Worm (Caenorhabditis elegans) whole organism, mixed stage, embryonic: ENCODE data around the gene hpo-8.

Experiments used
- M03D4.4 ChIP-seq: sonication (generic microtip); optimal IDR thresholded peaks from 2 replicates; lab custom pipeline; 2017; ENCODE audit warnings: mild to moderate bottlenecking, missing genetic modification characterization, missing compliant biosample characterization
- blmp-1 ChIP-seq: fragments of 150-350 bp; optimal IDR thresholded peaks from 2 replicates; lab custom pipeline; 2014; ENCODE audit warnings: missing biosample characterization, missing genetic modification characterization
- ceh-39 ChIP-seq: fragments of 150-350 bp; optimal IDR thresholded peaks from 2 replicates; lab custom pipeline; 2014; ENCODE audit warnings: missing biosample characterization, missing genetic modification characterization
- ceh-43 ChIP-seq: fragments of 200-800 bp; sonication (Bioruptor generic); optimal IDR thresholded peaks from 2 replicates; lab custom pipeline; 2018; ENCODE audit warnings: mild to moderate bottlenecking, missing genetic modification characterization, moderate library complexity, missing compliant biosample characterization
- ceh-83 ChIP-seq: fragments of 200-800 bp; sonication (Bioruptor generic); optimal IDR thresholded peaks from 2 replicates; lab custom pipeline; 2018; ENCODE audit warnings: mild to moderate bottlenecking, missing genetic modification characterization, missing compliant biosample characterization
- ces-1 ChIP-seq: fragments of 150-350 bp; optimal IDR thresholded peaks from 2 replicates; lab custom pipeline; 2014; ENCODE audit warnings: missing biosample characterization, missing genetic modification reagents, missing genetic modification characterization
- cnd-1 ChIP-seq: fragments of 200-800 bp; sonication (Bioruptor generic); optimal IDR thresholded peaks from 2 replicates; lab custom pipeline; 2018; ENCODE audit warnings: mild to moderate bottlenecking, missing genetic modification characterization, missing compliant biosample characterization
- drap-1 ChIP-seq: fragments of 200-800 bp; sonication (Bioruptor generic); optimal IDR thresholded peaks from 3 replicates; lab custom pipeline; 2018; ENCODE audit warnings: mild to moderate bottlenecking, missing genetic modification characterization, missing compliant biosample characterization
- elt-1 ChIP-seq: sonication (generic microtip); optimal IDR thresholded peaks from 2 replicates; lab custom pipeline; 2017; ENCODE audit warnings: missing genetic modification characterization, mild to moderate bottlenecking, missing compliant biosample characterization, antibody characterized with exemption, moderate library complexity, borderline replicate concordance; ENCODE audit not compliant: insufficient read depth
- elt-3 ChIP-seq: fragments of 150-350 bp; optimal IDR thresholded peaks from 2 replicates; lab custom pipeline; 2014; ENCODE audit warnings: missing biosample characterization, missing genetic modification characterization
- flh-1 ChIP-seq: fragments of 200-800 bp; sonication (Bioruptor generic); optimal IDR thresholded peaks from 2 replicates; lab custom pipeline; 2018; ENCODE audit warnings: mild to moderate bottlenecking, missing genetic modification characterization, moderate library complexity, missing compliant biosample characterization
- hlh-1 ChIP-seq: fragments of 150-350 bp; optimal IDR thresholded peaks from 2 replicates; lab custom pipeline; 2014; ENCODE audit warnings: missing biosample characterization, missing genetic modification reagents, missing genetic modification characterization
- lin-13 ChIP-seq: fragments of 150-350 bp; optimal IDR thresholded peaks from 2 replicates; lab custom pipeline; 2014; ENCODE audit warnings: missing biosample characterization, missing genetic modification characterization
- lin-32 ChIP-seq: fragments of 200-800 bp; sonication (Bioruptor generic); optimal IDR thresholded peaks from 2 replicates; lab custom pipeline; 2018; ENCODE audit warnings: mild to moderate bottlenecking, missing genetic modification characterization, missing compliant biosample characterization
- lsy-2 ChIP-seq: fragments of 150-350 bp; optimal IDR thresholded peaks from 2 replicates; lab custom pipeline; 2014; ENCODE audit warnings: missing biosample characterization, missing genetic modification characterization
- mab-5 ChIP-seq: fragments of 150-350 bp; optimal IDR thresholded peaks from 2 replicates; lab custom pipeline; 2014; ENCODE audit warnings: missing biosample characterization, missing genetic modification characterization
- mep-1 ChIP-seq: fragments of 150-350 bp; optimal IDR thresholded peaks from 2 replicates; lab custom pipeline; 2017; ENCODE audit warnings: missing biosample characterization, missing genetic modification reagents, missing genetic modification characterization, inconsistent platforms
- mls-2 ChIP-seq: sonication (generic microtip); optimal IDR thresholded peaks from 2 replicates; lab custom pipeline; 2016; ENCODE audit warnings: mild to moderate bottlenecking, missing genetic modification characterization, moderate library complexity, missing compliant biosample characterization
- nhr-12 ChIP-seq: fragments of 150-350 bp; optimal IDR thresholded peaks from 2 replicates; lab custom pipeline; 2014; ENCODE audit warnings: missing biosample characterization, missing genetic modification characterization
- nhr-2 ChIP-seq: fragments of 150-350 bp; optimal IDR thresholded peaks from 2 replicates; lab custom pipeline; 2014; ENCODE audit warnings: missing biosample characterization, missing genetic modification characterization
- nhr-237 ChIP-seq: fragments of 150-350 bp; optimal IDR thresholded peaks from 2 replicates; lab custom pipeline; 2014; ENCODE audit warnings: missing biosample characterization, missing genetic modification characterization
- nhr-28 ChIP-seq: fragments of 150-350 bp; optimal IDR thresholded peaks from 2 replicates; lab custom pipeline; 2014; ENCODE audit warnings: missing biosample characterization, missing genetic modification characterization
- nhr-76 ChIP-seq: sonication (generic microtip); optimal IDR thresholded peaks from 2 replicates; lab custom pipeline; 2017; ENCODE audit warnings: missing biosample characterization, missing genetic modification characterization
- pha-4 ChIP-seq: fragments of 150-350 bp; optimal IDR thresholded peaks from 2 replicates; lab custom pipeline; 2018; ENCODE audit warnings: missing biosample characterization, missing genetic modification reagents, missing genetic modification characterization
- sptf-1 ChIP-seq: sonication (generic microtip); optimal IDR thresholded peaks from 2 replicates; lab custom pipeline; 2017; ENCODE audit warnings: mild to moderate bottlenecking, missing genetic modification characterization, moderate library complexity, missing compliant biosample characterization
- tbx-8 ChIP-seq: fragments of 200-800 bp; sonication (Bioruptor generic); optimal IDR thresholded peaks from 2 replicates; lab custom pipeline; 2018; ENCODE audit warnings: mild to moderate bottlenecking, missing genetic modification characterization, moderate library complexity, missing compliant biosample characterization
- unc-120 ChIP-seq: sonication (generic microtip); optimal IDR thresholded peaks from 2 replicates; lab custom pipeline; 2017; ENCODE audit warnings: missing genetic modification characterization, missing compliant biosample characterization; ENCODE audit not compliant: poor library complexity, severe bottlenecking
- unc-39 ChIP-seq: fragments of 150-350 bp; optimal IDR thresholded peaks from 2 replicates; lab custom pipeline; 2014; ENCODE audit warnings: missing biosample characterization, missing genetic modification characterization
- unc-62 ChIP-seq: fragments of 150-350 bp; optimal IDR thresholded peaks from 2 replicates; lab custom pipeline; 2014; ENCODE audit warnings: missing biosample characterization, missing genetic modification reagents, missing genetic modification characterization
- zip-8 ChIP-seq: fragments of 150-350 bp; optimal IDR thresholded peaks from 2 replicates; lab custom pipeline; 2014; ENCODE audit warnings: missing biosample characterization, missing genetic modification characterization
- ztf-11 ChIP-seq: fragments of 150-350 bp; optimal IDR thresholded peaks from 2 replicates; lab custom pipeline; 2014; ENCODE audit warnings: missing biosample characterization, missing genetic modification characterization

hpo-8 gene

ce11 chrV:6828786-6829185, 10.3 kb upstream of the hpo-8 start, which contains the start of gene dmsr-15:
dmsr-15 (minus strand) TSS chrV:6828886.
- TF ChIP-seq blmp-1 (tag; lab: Kevin White, UChicago) (no peak), mls-2 (no peak), ceh-43 (GFP tag; lab: Kevin White, UChicago) (no peak), elt-1 (tag; lab: Kevin White, UChicago) (no peak), nhr-12 (no peak), lin-13 (tag; lab: Kevin White, UChicago) (no peak), nhr-237 (no peak), ceh-39 (tag; lab: Kevin White, UChicago) (no peak), ces-1 (GFP tag; lab: Kevin White, UChicago) (no peak), nhr-2 (tag; lab: Kevin White, UChicago) (no peak), unc-39 (tag; lab: Kevin White, UChicago) (no peak), pha-4 (tag; lab: Kevin White, UChicago) (no peak), ceh-83 (GFP tag; lab: Kevin White, UChicago) (no peak), flh-1 (GFP tag; lab: Kevin White, UChicago) (no peak), sptf-1 (no peak), elt-3 (tag; lab: Kevin White, UChicago) (no peak), nhr-76 (tag; lab: Kevin White, UChicago) (no peak), mep-1 (tag; lab: Kevin White, UChicago) (no peak), zip-8 (tag; lab: Kevin White, UChicago) (no peak)

ce11 chrV:6829404-6829803, 9.7 kb upstream of the hpo-8 start, which contains the start of gene col-141:
col-141 (plus strand) TSS chrV:6829704.
- no peak for TF ChIP-seq tbx-8 (GFP tag; lab: Kevin White, UChicago)
- TF ChIP-seq M03D4.4, result no peak
- no peak for TF ChIP-seq unc-120 (tag; lab: Kevin White, UChicago)

ce11 chrV:6830075-6830474, 9.0 kb upstream of the hpo-8 start:
- TF ChIP-seq ztf-11 (tag; lab: Kevin White, UChicago), result no peak
- no peak for TF ChIP-seq M03D4.4
- TF ChIP-seq lin-13 (tag; lab: Kevin White, UChicago), result no peak
- no peak for TF ChIP-seq elt-3 (tag; lab: Kevin White, UChicago)
- no peak for TF ChIP-seq hlh-1 (tag; lab: Kevin White, UChicago)
- no peak for TF ChIP-seq mls-2
- TF ChIP-seq pha-4 (tag; lab: Kevin White, UChicago), result no peak
- TF ChIP-seq ceh-39 (tag; lab: Kevin White, UChicago), result no peak

ce11 chrV:6830755-6831227, 8.3 kb upstream of the hpo-8 start, which contains the start of gene col-142:
col-142 (plus strand) TSS chrV:6831177.
- TF ChIP-seq ceh-43 (GFP tag; lab: Kevin White, UChicago) (no peak), M03D4.4 (no peak), flh-1 (GFP tag; lab: Kevin White, UChicago) (no peak), elt-3 (tag; lab: Kevin White, UChicago) (no peak), nhr-2 (tag; lab: Kevin White, UChicago) (no peak), mls-2 (no peak), lsy-2 (tag; lab: Kevin White, UChicago) (no peak), tbx-8 (GFP tag; lab: Kevin White, UChicago) (no peak), lin-32 (GFP tag; lab: Kevin White, UChicago) (no peak), zip-8 (tag; lab: Kevin White, UChicago) (no peak), mab-5 (tag; lab: Kevin White, UChicago) (no peak), ztf-11 (tag; lab: Kevin White, UChicago) (no peak), lin-13 (tag; lab: Kevin White, UChicago) (no peak), unc-120 (tag; lab: Kevin White, UChicago) (no peak), nhr-12 (no peak), ceh-39 (tag; lab: Kevin White, UChicago) (no peak), nhr-28 (tag; lab: Kevin White, UChicago) (no peak)

- TF ChIP-seq lin-13 (tag; lab: Kevin White, UChicago) (no peak), pha-4 (tag; lab: Kevin White, UChicago) (no peak), nhr-12 (no peak), unc-62 (GFP tag; lab: Kevin White, UChicago) (no peak), ceh-83 (GFP tag; lab: Kevin White, UChicago) (no peak), unc-39 (tag; lab: Kevin White, UChicago) (no peak), ceh-43 (GFP tag; lab: Kevin White, UChicago) (no peak), ztf-11 (tag; lab: Kevin White, UChicago) (no peak), tbx-8 (GFP tag; lab: Kevin White, UChicago) (no peak), nhr-28 (tag; lab: Kevin White, UChicago) (no peak), mab-5 (tag; lab: Kevin White, UChicago) (no peak), lin-32 (GFP tag; lab: Kevin White, UChicago) (no peak), drap-1 (no peak), ces-1 (GFP tag; lab: Kevin White, UChicago) (no peak), nhr-2 (tag; lab: Kevin White, UChicago) (no peak), unc-120 (tag; lab: Kevin White, UChicago) (no peak), ceh-39 (tag; lab: Kevin White, UChicago) (no peak), cnd-1 (tag; lab: Kevin White, UChicago) (no peak), blmp-1 (tag; lab: Kevin White, UChicago) (no peak)
Observed at ce11 chrV:6831539-6831938, 7.5 kb upstream of the hpo-8 start.
